Fruit fly (Drosophila melanogaster): ENCODE results near the gene Rph.

The Rph gene

dm6 chrX:10775690-10776089 lies 18.2 kb upstream of the Rph start (continued):
- no peak for TF ChIP-seq ssp (GFP tag; IDR thresholded peaks at IDR 0.05)
- no peak for TF ChIP-seq Neu2 (GFP tag; optimal IDR thresholded peaks at IDR 0.05; ENCODE audit: borderline replicate concordance)
- TF ChIP-seq CG4730 (GFP tag; IDR thresholded peaks at IDR 0.05) = peak; percentile 32; the same call in 1 of the 2 replicates
- peak; percentile 44 for TF ChIP-seq CG3281 (GFP tag; optimal IDR thresholded peaks at IDR 0.05)
- TF ChIP-seq CG9609 (GFP tag; optimal IDR thresholded peaks at IDR 0.05) = peak; percentile 29
- TF ChIP-seq lbe (GFP tag; optimal IDR thresholded peaks at IDR 0.05) = peak; percentile 56
- TF ChIP-seq chn (GFP tag; optimal IDR thresholded peaks at IDR 0.05) = no peak
- no peak for TF ChIP-seq Mes4 (GFP tag; optimal IDR thresholded peaks at IDR 0.05)
- peak; percentile 0 for TF ChIP-seq crc (GFP tag; optimal IDR thresholded peaks at IDR 0.05)
- TF ChIP-seq Gug (GFP tag; IDR thresholded peaks at IDR 0.05) = peak; percentile 21; the same call in 1 of the 4 replicates
- no peak for TF ChIP-seq hkb (optimal IDR thresholded peaks at IDR 0.05)
- TF ChIP-seq hkb (GFP tag; IDR thresholded peaks at IDR 0.05) = peak; percentile 71
- peak; percentile 66 for TF ChIP-seq sens (GFP tag)
- TF ChIP-seq br (optimal IDR thresholded peaks at IDR 0.05) = no peak
- peak; percentile 23 for TF ChIP-seq nau (GFP tag; optimal IDR thresholded peaks at IDR 0.05)
- no peak for TF ChIP-seq croc (GFP tag; conservative IDR thresholded peaks at IDR 0.05)
- peak; percentile 43; the same call in 1 of the 3 replicates for TF ChIP-seq sr (GFP tag; IDR thresholded peaks at IDR 0.05)
- TF ChIP-seq dysf (GFP tag; IDR thresholded peaks at IDR 0.05) = peak; percentile 69
- peak; percentile 43; the same call in 1 of the 2 replicates for TF ChIP-seq Oaz (GFP tag; IDR thresholded peaks at IDR 0.05)
- TF ChIP-seq nerfin-2 (GFP tag; IDR thresholded peaks at IDR 0.05; ENCODE audit: partially characterized antibody) = no peak
- TF ChIP-seq CG18619 (GFP tag; optimal IDR thresholded peaks at IDR 0.05) = peak; percentile 31
- TF ChIP-seq slp2 (GFP tag; optimal IDR thresholded peaks at IDR 0.05) = peak; percentile 14
- no peak for TF ChIP-seq C15 (GFP tag; IDR thresholded peaks at IDR 0.05)
- 0 out of 3 replicates have a peak, but pooled peaks have one; percentile 9 for TF ChIP-seq gce (GFP tag; IDR thresholded peaks at IDR 0.05)
- TF ChIP-seq Dfd (GFP tag; optimal IDR thresholded peaks at IDR 0.05) = no peak
- no peak for TF ChIP-seq dm (GFP tag; optimal IDR thresholded peaks at IDR 0.05)
- TF ChIP-seq sc (optimal IDR thresholded peaks at IDR 0.05) = no peak
- TF ChIP-seq sc (GFP tag; optimal IDR thresholded peaks at IDR 0.05) = no peak
- no peak for TF ChIP-seq CG17802 (tag; optimal IDR thresholded peaks at IDR 0.05)
- TF ChIP-seq jumu (GFP tag; optimal IDR thresholded peaks at IDR 0.05) = no peak
- peak; percentile 84 for TF ChIP-seq Med (GFP tag)
- no peak for TF ChIP-seq grn (GFP tag; optimal IDR thresholded peaks at IDR 0.05)
- TF ChIP-seq H2.0 (GFP tag; IDR thresholded peaks at IDR 0.05) = peak; percentile 47
- no peak for TF ChIP-seq Tbp (GFP tag; optimal IDR thresholded peaks at IDR 0.05)
- no peak for TF ChIP-seq BEAF-32 (GFP tag; optimal IDR thresholded peaks at IDR 0.05)
- TF ChIP-seq Spps (tag; optimal IDR thresholded peaks at IDR 0.05) = no peak
- peak; percentile 4 for TF ChIP-seq CG15514 (GFP tag; optimal IDR thresholded peaks at IDR 0.05)
- no peak for TF ChIP-seq CG10565 (GFP tag; optimal IDR thresholded peaks at IDR 0.05)
- TF ChIP-seq CG13287 (GFP tag; IDR thresholded peaks at IDR 0.05; ENCODE audit: partially characterized antibody) = no peak
- TF ChIP-seq CG10543 (GFP tag; optimal IDR thresholded peaks at IDR 0.05) = no peak
- no peak for TF ChIP-seq CG2202 (tag; optimal IDR thresholded peaks at IDR 0.05)
- no peak for TF ChIP-seq dan (GFP tag; IDR thresholded peaks at IDR 0.05)
- peak; percentile 44 for TF ChIP-seq CG10654 (GFP tag; optimal IDR thresholded peaks at IDR 0.05)
- TF ChIP-seq CG17568 (GFP tag; optimal IDR thresholded peaks at IDR 0.05) = no peak
- TF ChIP-seq Kr (GFP tag; optimal IDR thresholded peaks at IDR 0.05) = no peak
- peak; percentile 35 for TF ChIP-seq nmo (GFP tag; optimal IDR thresholded peaks at IDR 0.05)
- peak in 1 of 2 experiments; percentile 14 for TF ChIP-seq chif (GFP tag; optimal IDR thresholded peaks at IDR 0.05)
- TF ChIP-seq CG7357 (GFP tag; IDR thresholded peaks at IDR 0.05) = 0 out of 3 replicates have a peak, but pooled peaks have one; percentile 8
- peak; percentile 38 for TF ChIP-seq PHDP (tag; optimal IDR thresholded peaks at IDR 0.05)
- TF ChIP-seq CG9797 (GFP tag; optimal IDR thresholded peaks at IDR 0.05) = no peak
- TF ChIP-seq caup (GFP tag; optimal IDR thresholded peaks at IDR 0.05; ENCODE audit: severe bottlenecking) = peak; percentile 24
- TF ChIP-seq kni (GFP tag; optimal IDR thresholded peaks at IDR 0.05) = no peak

Data from whole organism, embryonic.